Worm (Caenorhabditis elegans): ENCODE results near the gene W08G11.3.

The W08G11.3 gene

ce11 chrV:16370039-16370438 is 2.6 kb downstream of the W08G11.3 start (continued):
- TF ChIP-seq ceh-32 (tag; optimal IDR thresholded peaks at IDR 0.05; ENCODE audit: poor library complexity) (peak; percentile 9), pha-4 (GFP tag; IDR thresholded peaks at IDR 0.05) (peak; percentile 90), pha-4 (tag; optimal IDR thresholded peaks at IDR 0.05) (no peak), daf-12 (tag; optimal IDR thresholded peaks at IDR 0.05) (no peak), attf-4 (tag; optimal IDR thresholded peaks at IDR 0.05) (no peak), lin-13 (GFP tag; optimal IDR thresholded peaks at IDR 0.05) (peak; percentile 89), F49E8.2 (tag; optimal IDR thresholded peaks at IDR 0.05; ENCODE audit: borderline replicate concordance) (peak; percentile 84), F44E2.7 (GFP tag; IDR thresholded peaks at IDR 0.05) (0 out of 2 replicates have a peak, but pooled peaks have one; percentile 65), nhr-10 (tag; optimal IDR thresholded peaks at IDR 0.05) (no peak), ctbp-1 (GFP tag; IDR thresholded peaks at IDR 0.05) (peak; percentile 88; the same call in 1 of the 2 replicates), lsy-2 (tag; optimal IDR thresholded peaks at IDR 0.05) (peak in 1 of 2 experiments; percentile 68), ama-1 (optimal IDR thresholded peaks at IDR 0.05) (no peak), rbr-2 (tag; optimal IDR thresholded peaks at IDR 0.05) (peak; percentile 76), tag-97 (GFP tag; IDR thresholded peaks at IDR 0.05) (no peak), nhr-111 (GFP tag; optimal IDR thresholded peaks at IDR 0.05) (peak; percentile 76), ceh-20 (GFP tag; IDR thresholded peaks at IDR 0.05) (peak; percentile 85), dpl-1 (GFP tag; optimal IDR thresholded peaks at IDR 0.05) (peak; percentile 48), set-16 (GFP tag; IDR thresholded peaks at IDR 0.05) (peak; percentile 91), duxl-1 (tag; optimal IDR thresholded peaks at IDR 0.05; ENCODE audit: poor library complexity) (peak; percentile 74), zfp-2 (tag; optimal IDR thresholded peaks at IDR 0.05) (peak; percentile 62), mep-1 (tag; optimal IDR thresholded peaks at IDR 0.05) (peak; percentile 91), nhr-42 (GFP tag; IDR thresholded peaks at IDR 0.05) (peak; percentile 84), dmd-6 (GFP tag; IDR thresholded peaks at IDR 0.05) (peak; percentile 78), lin-15B (tag; optimal IDR thresholded peaks at IDR 0.05) (no peak), dmd-9 (GFP tag; IDR thresholded peaks at IDR 0.05) (peak; percentile 75), php-3 (GFP tag; IDR thresholded peaks at IDR 0.05) (peak; percentile 80), saeg-2 (GFP tag; IDR thresholded peaks at IDR 0.05) (no peak), nhr-25 (tag; optimal IDR thresholded peaks at IDR 0.05; ENCODE audit: borderline replicate concordance, insufficient read depth) (peak; percentile 9), zfp-3 (GFP tag; conservative IDR thresholded peaks at IDR 0.05) (peak; percentile 62; the same call in 1 of the 2 replicates), ZK546.5 (tag; optimal IDR thresholded peaks at IDR 0.05) (no peak), zip-2 (tag; optimal IDR thresholded peaks at IDR 0.05) (peak; percentile 1), nhr-48 (tag; optimal IDR thresholded peaks at IDR 0.05) (peak; percentile 74), zip-11 (GFP tag; IDR thresholded peaks at IDR 0.05) (0 out of 2 replicates have a peak, but pooled peaks have one; percentile 65), F10B5.3 (tag; optimal IDR thresholded peaks at IDR 0.05) (peak; percentile 70), nhr-28 (tag; optimal IDR thresholded peaks at IDR 0.05) (peak; percentile 33), nhr-77 (tag; optimal IDR thresholded peaks at IDR 0.05) (no peak), T20F7.1 (GFP tag; optimal IDR thresholded peaks at IDR 0.05) (no peak), ztf-7 (tag; optimal IDR thresholded peaks at IDR 0.05) (peak; percentile 51), Y75B8A.6 (GFP tag; IDR thresholded peaks at IDR 0.05) (peak; percentile 82), F37D6.2 (tag; optimal IDR thresholded peaks at IDR 0.05) (peak; percentile 39), pqm-1 (tag; optimal IDR thresholded peaks at IDR 0.05) (peak; percentile 42), aly-2 (tag; optimal IDR thresholded peaks at IDR 0.05) (no peak), nhr-11 (tag; optimal IDR thresholded peaks at IDR 0.05) (peak; percentile 37), ZK337.2 (GFP tag; IDR thresholded peaks at IDR 0.05) (peak; percentile 83), Y48G9A.11 (GFP tag; IDR thresholded peaks at IDR 0.05) (peak; percentile 80), snpc-1.2 (GFP tag; IDR thresholded peaks at IDR 0.05) (peak; percentile 82), unc-130 (GFP tag; optimal IDR thresholded peaks at IDR 0.05) (peak; percentile 73), T26A8.4 (GFP tag; IDR thresholded peaks at IDR 0.05) (peak; percentile 87), hif-1 (tag; optimal IDR thresholded peaks at IDR 0.05) (peak in 1 of 2 experiments; percentile 61), ceh-44 (GFP tag; IDR thresholded peaks at IDR 0.05) (peak; percentile 63; the same call in 1 of the 2 replicates), daf-8 (GFP tag; IDR thresholded peaks at IDR 0.05) (no peak)

Measured in whole organism, L4 larva.